Fruit fly (Drosophila melanogaster): ENCODE data around the gene CG9521.

DNA sequence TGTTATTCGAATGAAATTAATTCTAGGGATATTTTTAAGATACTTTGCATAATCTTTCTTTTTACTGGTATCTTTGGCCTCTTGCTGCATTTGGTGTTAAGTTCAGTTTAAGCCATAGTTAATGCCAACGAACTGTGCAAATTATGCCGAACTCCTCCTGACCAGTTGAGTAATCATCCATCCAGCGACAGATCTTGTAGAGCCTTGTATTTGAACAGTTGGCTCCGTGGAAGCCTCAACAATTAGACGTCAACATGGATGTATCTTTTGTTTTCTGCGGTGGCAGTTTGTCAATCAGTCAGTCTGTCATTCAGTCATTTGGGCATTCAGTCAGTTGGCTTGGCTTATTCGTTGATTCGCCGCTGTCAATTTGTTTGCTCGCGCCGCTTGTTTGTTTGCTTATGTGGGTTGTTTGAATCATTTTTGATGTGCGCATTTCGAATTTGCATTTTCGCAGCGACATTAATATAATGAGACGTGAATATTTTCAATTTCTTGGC lies 50.4 kb downstream of the CG9521 start:
- TF ChIP-seq insv (optimal IDR thresholded peaks at IDR 0.05) (no peak), Myc (optimal IDR thresholded peaks at IDR 0.05) (no peak), ttk (optimal IDR thresholded peaks at IDR 0.05) (no peak), psq (optimal IDR thresholded peaks at IDR 0.05) (no peak), h (optimal IDR thresholded peaks at IDR 0.05) (no peak), Sin3A (optimal IDR thresholded peaks at IDR 0.05) (no peak)

Measured in Kc167 (cell line).